Worm (Caenorhabditis elegans) whole organism, early embryonic: Measurements from ENCODE around the gene T10C6.10.

Source experiments
- B0310.2 ChIP-seq: sonication (generic microtip); optimal IDR thresholded peaks from 2 replicates; lab custom pipeline; 2016; ENCODE audit warnings: mild to moderate bottlenecking, missing genetic modification characterization, missing compliant biosample characterization
- F13C5.2 ChIP-seq: sonication (generic microtip); optimal IDR thresholded peaks from 2 replicates; lab custom pipeline; 2017; ENCODE audit warnings: mild to moderate bottlenecking, missing genetic modification characterization, inconsistent platforms, missing compliant biosample characterization
- aly-1 ChIP-seq: sonication (generic microtip); optimal IDR thresholded peaks from 2 replicates; lab custom pipeline; 2016; ENCODE audit warnings: missing genetic modification characterization, missing compliant biosample characterization
- ama-1 ChIP-seq: fragments of 150-350 bp; optimal IDR thresholded peaks from 2 replicates; lab custom pipeline; 2014
- ceh-13 ChIP-seq: fragments of 200-800 bp; sonication (Bioruptor generic); optimal IDR thresholded peaks from 2 replicates; lab custom pipeline; 2018; ENCODE audit warnings: mild to moderate bottlenecking, missing genetic modification characterization, missing compliant biosample characterization
- ceh-36 ChIP-seq: sonication (generic microtip); optimal IDR thresholded peaks from 2 replicates; lab custom pipeline; 2016; ENCODE audit warnings: missing genetic modification characterization, inconsistent platforms, missing compliant biosample characterization
- ets-7 ChIP-seq: sonication (generic microtip); optimal IDR thresholded peaks from 2 replicates; lab custom pipeline; 2016; ENCODE audit warnings: missing genotype, missing genetic modification characterization, missing compliant biosample characterization
- flt-1 ChIP-seq: fragments of 200-800 bp; sonication (Bioruptor generic); IDR thresholded peaks from 2 replicates; pipeline ENCODE4 v1.3.6; 2022; ENCODE audit warnings: missing genetic modification characterization, missing compliant biosample characterization
- hmbx-1 ChIP-seq: sonication (generic microtip); optimal IDR thresholded peaks from 2 replicates; lab custom pipeline; 2016; ENCODE audit warnings: mild to moderate bottlenecking, missing genetic modification characterization, missing compliant biosample characterization
- hmg-4 ChIP-seq: fragments of 200-800 bp; sonication (Bioruptor generic); optimal IDR thresholded peaks from 2 replicates; lab custom pipeline; 2018; ENCODE audit warnings: mild to moderate bottlenecking, missing genetic modification characterization, missing compliant biosample characterization
- hnd-1 ChIP-seq: sonication (generic microtip); optimal IDR thresholded peaks from 2 replicates; lab custom pipeline; 2016; ENCODE audit warnings: missing genetic modification characterization, missing compliant biosample characterization
- pes-1 ChIP-seq: fragments of 200-800 bp; sonication (Bioruptor generic); IDR thresholded peaks from 2 replicates; pipeline ENCODE4 v1.3.6; 2022; ENCODE audit warnings: missing genetic modification reagents, missing genetic modification characterization, missing compliant biosample characterization
- scrt-1 ChIP-seq: fragments of 200-800 bp; sonication (Bioruptor generic); IDR thresholded peaks from 2 replicates; pipeline ENCODE4 v1.3.6; 2022; ENCODE audit warnings: missing genetic modification characterization, missing compliant biosample characterization
- sea-1 ChIP-seq: fragments of 200-800 bp; sonication (Bioruptor generic); conservative IDR thresholded peaks from 2 replicates; pipeline ENCODE4 v1.3.6; 2022; ENCODE audit warnings: missing genetic modification characterization, missing compliant biosample characterization
- tbx-11 ChIP-seq: fragments of 200-800 bp; sonication (Bioruptor generic); IDR thresholded peaks from 2 replicates; pipeline ENCODE4 v1.3.6; 2022; ENCODE audit warnings: missing genetic modification characterization, missing compliant biosample characterization
- tbx-37 ChIP-seq: fragments of 200-800 bp; sonication (Bioruptor generic); conservative IDR thresholded peaks from 2 replicates; pipeline ENCODE4 v1.3.6; 2022; ENCODE audit warnings: missing genetic modification reagents, missing genetic modification characterization, missing compliant biosample characterization
- tra-4 ChIP-seq: sonication (generic microtip); optimal IDR thresholded peaks from 2 replicates; lab custom pipeline; 2017; ENCODE audit warnings: missing genetic modification characterization, missing compliant biosample characterization

The T10C6.10 gene

ce11 chrV:16015652-16016051 is 20.6 kb upstream of the T10C6.10 start, which contains the start of gene str-232:
Gene str-232, minus strand, starts transcription at chrV:16015752.
- no peak for TF ChIP-seq hmbx-1 (tag; lab: Kevin White, UChicago)
- no peak for TF ChIP-seq sea-1 (GFP tag; lab: Robert Waterston, UW)
- no peak for TF ChIP-seq aly-1 (tag; lab: Kevin White, UChicago)
- no peak for TF ChIP-seq pes-1 (GFP tag; lab: Robert Waterston, UW)
- no peak for TF ChIP-seq tra-4 (tag; lab: Kevin White, UChicago)
- TF ChIP-seq hmg-4 (GFP tag; lab: Kevin White, UChicago) = no peak

- TF ChIP-seq flt-1 (GFP tag; lab: Robert Waterston, UW) (no peak), hmg-4 (GFP tag; lab: Kevin White, UChicago) (no peak), ama-1 (lab: Kevin White, UChicago) (no peak), hmbx-1 (tag; lab: Kevin White, UChicago) (no peak), tbx-11 (GFP tag; lab: Robert Waterston, UW) (no peak), ceh-13 (GFP tag; lab: Kevin White, UChicago) (no peak), F13C5.2 (no peak), ets-7 (tag; lab: Kevin White, UChicago) (no peak), aly-1 (tag; lab: Kevin White, UChicago) (no peak), sea-1 (GFP tag; lab: Robert Waterston, UW) (no peak), tbx-37 (GFP tag; lab: Robert Waterston, UW) (no peak), B0310.2 (tag; lab: Kevin White, UChicago) (no peak)
These were observed 19.2 kb upstream of the T10C6.10 start for ce11 chrV:16016977-16017376.

ce11 chrV:16017671-16018070 is 18.5 kb upstream of the T10C6.10 start, which contains the start of gene srx-43:
Gene srx-43, plus strand, starts transcription at chrV:16017971.
- TF ChIP-seq ets-7 (tag; lab: Kevin White, UChicago) (no peak), pes-1 (GFP tag; lab: Robert Waterston, UW) (no peak), hnd-1 (no peak), ceh-36 (no peak)

- no peak for TF ChIP-seq ceh-36
- TF ChIP-seq tbx-11 (GFP tag; lab: Robert Waterston, UW) = no peak
- TF ChIP-seq tbx-37 (GFP tag; lab: Robert Waterston, UW) = no peak
- TF ChIP-seq tra-4 (tag; lab: Kevin White, UChicago) = no peak
- TF ChIP-seq ceh-13 (GFP tag; lab: Kevin White, UChicago) = no peak
- TF ChIP-seq scrt-1 (GFP tag; lab: Robert Waterston, UW) = no peak
- no peak for TF ChIP-seq hmg-4 (GFP tag; lab: Kevin White, UChicago)
These were observed 16.2 kb upstream of the T10C6.10 start, which contains the start of gene srx-44 for ce11 chrV:16020042-16020441. Gene srx-44, plus strand, starts transcription at chrV:16020342.

- peak; percentile 83 for TF ChIP-seq tbx-37 (GFP tag; lab: Robert Waterston, UW)
- TF ChIP-seq ceh-13 (GFP tag; lab: Kevin White, UChicago) = no peak
These were observed 13.6 kb upstream of the T10C6.10 start for ce11 chrV:16022600-16022999.

- no peak for TF ChIP-seq pes-1 (GFP tag; lab: Robert Waterston, UW)
- TF ChIP-seq tra-4 (tag; lab: Kevin White, UChicago) = no peak
- TF ChIP-seq B0310.2 (tag; lab: Kevin White, UChicago) = no peak
- no peak for TF ChIP-seq tbx-11 (GFP tag; lab: Robert Waterston, UW)
- no peak for TF ChIP-seq hmg-4 (GFP tag; lab: Kevin White, UChicago)
- no peak for TF ChIP-seq hnd-1
- TF ChIP-seq aly-1 (tag; lab: Kevin White, UChicago) = no peak
- TF ChIP-seq ama-1 (lab: Kevin White, UChicago) = no peak
- TF ChIP-seq ceh-36 = no peak
- no peak for TF ChIP-seq hmbx-1 (tag; lab: Kevin White, UChicago)
- TF ChIP-seq scrt-1 (GFP tag; lab: Robert Waterston, UW) = no peak
- no peak for TF ChIP-seq sea-1 (GFP tag; lab: Robert Waterston, UW)
- TF ChIP-seq tbx-37 (GFP tag; lab: Robert Waterston, UW) = no peak
- TF ChIP-seq flt-1 (GFP tag; lab: Robert Waterston, UW) = no peak
- no peak for TF ChIP-seq F13C5.2
- no peak for TF ChIP-seq ceh-13 (GFP tag; lab: Kevin White, UChicago)
- TF ChIP-seq ets-7 (tag; lab: Kevin White, UChicago) = no peak
These were observed 13.2 kb upstream of the T10C6.10 start, which contains the start of gene cwc-15 for ce11 chrV:16023051-16023450. Gene cwc-15, plus strand, starts transcription at chrV:16023351.

DNA sequence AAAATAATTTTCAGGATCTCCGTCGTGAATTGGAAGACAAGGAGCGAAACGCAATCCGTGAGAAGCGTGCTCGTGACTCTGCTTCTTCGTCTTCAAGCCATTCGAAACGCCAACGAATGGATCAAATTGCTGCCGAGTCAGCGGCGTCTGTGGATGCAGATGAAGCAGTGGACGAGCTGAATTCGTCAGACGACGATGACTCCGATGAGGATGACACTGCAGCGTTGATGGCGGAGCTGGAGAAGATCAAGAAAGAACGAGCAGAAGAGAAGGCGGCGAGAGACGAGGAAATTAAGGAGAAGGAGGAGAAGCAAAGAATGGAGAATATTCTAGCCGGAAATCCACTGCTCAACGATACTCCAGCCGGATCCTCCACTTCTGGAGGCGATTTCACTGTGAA is 12.7 kb upstream of the T10C6.10 start:
- TF ChIP-seq scrt-1 (GFP tag; lab: Robert Waterston, UW) (no peak), flt-1 (GFP tag; lab: Robert Waterston, UW) (no peak), sea-1 (GFP tag; lab: Robert Waterston, UW) (no peak), tbx-37 (GFP tag; lab: Robert Waterston, UW) (no peak), hmg-4 (GFP tag; lab: Kevin White, UChicago) (no peak), F13C5.2 (no peak), B0310.2 (tag; lab: Kevin White, UChicago) (no peak), ets-7 (tag; lab: Kevin White, UChicago) (no peak), pes-1 (GFP tag; lab: Robert Waterston, UW) (no peak)

DNA sequence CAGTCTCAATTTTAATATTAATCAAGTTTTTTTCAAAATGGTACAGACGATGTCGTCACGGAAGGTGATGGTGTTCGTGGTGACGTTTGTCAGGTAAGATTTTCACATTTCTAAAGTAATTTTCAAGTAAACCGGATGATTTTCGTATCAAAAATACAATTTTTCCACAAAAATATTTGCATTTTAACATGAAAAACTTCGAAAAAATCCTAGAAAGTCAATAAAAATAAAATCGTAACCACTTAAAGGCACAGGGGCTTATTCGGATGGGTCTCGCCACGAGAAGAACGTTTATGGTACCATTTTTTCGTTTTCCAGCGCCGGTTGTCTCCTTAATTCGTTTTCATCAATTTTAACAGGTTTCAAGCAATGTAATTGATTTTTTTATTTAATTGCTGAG is 11.9 kb upstream of the T10C6.10 start, which contains the start of gene T10C6.6:
Gene T10C6.6 (plus strand): TSS at position 27 of the 400 bp plus-strand sequence.
- TF ChIP-seq hmg-4 (GFP tag; lab: Kevin White, UChicago) = no peak
- TF ChIP-seq ets-7 (tag; lab: Kevin White, UChicago) = no peak
- TF ChIP-seq scrt-1 (GFP tag; lab: Robert Waterston, UW) = no peak
- TF ChIP-seq sea-1 (GFP tag; lab: Robert Waterston, UW) = no peak
- no peak for TF ChIP-seq pes-1 (GFP tag; lab: Robert Waterston, UW)
- no peak for TF ChIP-seq ceh-36
- TF ChIP-seq flt-1 (GFP tag; lab: Robert Waterston, UW) = no peak
- TF ChIP-seq ceh-13 (GFP tag; lab: Kevin White, UChicago) = no peak
- no peak for TF ChIP-seq tra-4 (tag; lab: Kevin White, UChicago)
- TF ChIP-seq hnd-1 = no peak
- TF ChIP-seq ama-1 (lab: Kevin White, UChicago) = no peak
- no peak for TF ChIP-seq F13C5.2
- TF ChIP-seq hmbx-1 (tag; lab: Kevin White, UChicago) = no peak
- TF ChIP-seq tbx-11 (GFP tag; lab: Robert Waterston, UW) = no peak
